Worm (Caenorhabditis elegans) whole organism, late embryonic: ENCODE results near the gene sptl-3.

Experiments
- ceh-34 ChIP-seq: sonication (generic microtip); optimal IDR thresholded peaks from 2 replicates; lab custom pipeline; 2016; ENCODE audit warnings: mild to moderate bottlenecking, missing genetic modification characterization, missing compliant biosample characterization
- hlh-8 ChIP-seq: sonication (generic microtip); optimal IDR thresholded peaks from 2 replicates; lab custom pipeline; 2016; ENCODE audit warnings: missing genotype, missing genetic modification characterization, missing compliant biosample characterization

DNA sequence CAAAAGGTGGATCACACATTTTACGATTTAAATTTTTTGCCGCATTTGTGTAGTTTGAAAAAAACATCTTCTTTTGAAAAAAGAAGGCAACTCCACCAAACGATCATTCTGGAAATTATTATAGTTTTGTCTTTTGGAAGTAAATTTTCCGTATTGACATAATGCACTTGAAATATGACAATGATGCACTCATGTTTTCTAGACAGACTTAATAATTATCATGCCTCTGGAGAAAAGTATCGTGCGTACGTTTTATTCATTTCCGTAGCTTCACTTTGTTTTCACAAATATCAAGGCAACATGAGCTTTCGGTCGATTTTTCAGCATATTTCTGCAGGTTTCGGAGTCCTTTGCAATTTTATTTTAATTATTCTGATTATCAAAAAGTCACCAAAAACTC, 25.2 kb downstream of the sptl-3 start, which contains the start of gene str-250:
- TF ChIP-seq ceh-34 (tag; lab: Kevin White, UChicago): no peak
- no peak for TF ChIP-seq hlh-8 (tag; lab: Kevin White, UChicago)
